Worm (Caenorhabditis elegans): ENCODE measurements around the gene efk-1.
A peak's percentile ranks its signal among the peaks of the same experiment; 100 is the strongest.

efk-1 gene

ce11 chrIII:6164253-6164971, 3.9 kb downstream of the efk-1 start, which contains the start of gene F42A10.9:
TSS of gene F42A10.9 (plus strand) at chrIII:6164573.
- no peak for TF ChIP-seq ztf-23 (GFP tag; IDR thresholded peaks at IDR 0.05)
- 0 out of 2 replicates have a peak, but pooled peaks have one; percentile 16 for TF ChIP-seq T22C8.4 (GFP tag; IDR thresholded peaks at IDR 0.05)

- no peak for TF ChIP-seq klf-2 (GFP tag; conservative IDR thresholded peaks at IDR 0.05)
Observed at ce11 chrIII:6163381-6163780, 5.0 kb downstream of the efk-1 start.

- TF ChIP-seq tab-1 (GFP tag; IDR thresholded peaks at IDR 0.05) (peak; percentile 93), klf-2 (GFP tag; conservative IDR thresholded peaks at IDR 0.05) (peak; percentile 88), flt-1 (GFP tag; IDR thresholded peaks at IDR 0.05) (peak; percentile 96), ztf-29 (GFP tag; IDR thresholded peaks at IDR 0.05) (peak; percentile 95), ref-1 (GFP tag; conservative IDR thresholded peaks at IDR 0.05) (peak; percentile 89), ztf-23 (GFP tag; IDR thresholded peaks at IDR 0.05) (peak; percentile 95), med-1 (GFP tag; optimal IDR thresholded peaks at IDR 0.05; ENCODE audit: insufficient read depth) (peak; percentile 60), cog-1 (tag; optimal IDR thresholded peaks at IDR 0.05) (peak; percentile 89), T22C8.4 (GFP tag; IDR thresholded peaks at IDR 0.05) (peak; percentile 90)
Observed at ce11 chrIII:6158642-6159475, 9.5 kb downstream of the efk-1 start, which contains the start of gene nfm-1. TSS of gene nfm-1 (plus strand) at chrIII:6159453.

ce11 chrIII:6157708-6158321, 10.5 kb downstream of the efk-1 start, which contains the start of gene anmt-2:
TSS of gene anmt-2 (minus strand) at chrIII:6157758.
- TF ChIP-seq cog-1 (tag; optimal IDR thresholded peaks at IDR 0.05), result no peak
- no peak for TF ChIP-seq flt-1 (GFP tag; IDR thresholded peaks at IDR 0.05)
- TF ChIP-seq tab-1 (GFP tag; IDR thresholded peaks at IDR 0.05), result no peak
- no peak for TF ChIP-seq ztf-23 (GFP tag; IDR thresholded peaks at IDR 0.05)
- no peak for TF ChIP-seq ref-1 (GFP tag; conservative IDR thresholded peaks at IDR 0.05)
- no peak for TF ChIP-seq ztf-29 (GFP tag; IDR thresholded peaks at IDR 0.05)
- TF ChIP-seq med-1 (GFP tag; optimal IDR thresholded peaks at IDR 0.05; ENCODE audit: insufficient read depth), result no peak
- no peak for TF ChIP-seq T22C8.4 (GFP tag; IDR thresholded peaks at IDR 0.05)
- no peak for TF ChIP-seq klf-2 (GFP tag; conservative IDR thresholded peaks at IDR 0.05)

ce11 chrIII:6155787-6156186, 12.6 kb downstream of the efk-1 start:
- TF ChIP-seq ztf-23 (GFP tag; IDR thresholded peaks at IDR 0.05), result no peak

- TF ChIP-seq ztf-23 (GFP tag; IDR thresholded peaks at IDR 0.05) (no peak), ref-1 (GFP tag; conservative IDR thresholded peaks at IDR 0.05) (no peak), T22C8.4 (GFP tag; IDR thresholded peaks at IDR 0.05) (no peak), med-1 (GFP tag; optimal IDR thresholded peaks at IDR 0.05; ENCODE audit: insufficient read depth) (no peak), klf-2 (GFP tag; conservative IDR thresholded peaks at IDR 0.05) (no peak), ztf-29 (GFP tag; IDR thresholded peaks at IDR 0.05) (no peak), tab-1 (GFP tag; IDR thresholded peaks at IDR 0.05) (no peak), cog-1 (tag; optimal IDR thresholded peaks at IDR 0.05) (no peak)
Observed at ce11 chrIII:6154586-6154985, 13.8 kb downstream of the efk-1 start.

ce11 chrIII:6149467-6150072, 18.8 kb downstream of the efk-1 start, which contains the start of the genes wht-7 and Y42G9A.1:
TSS of gene wht-7 (minus strand) at chrIII:6149597.
TSS of gene Y42G9A.1 (plus strand) at chrIII:6149961.
- TF ChIP-seq ztf-29 (GFP tag; IDR thresholded peaks at IDR 0.05), result no peak
- no peak for TF ChIP-seq ztf-23 (GFP tag; IDR thresholded peaks at IDR 0.05)
- no peak for TF ChIP-seq cog-1 (tag; optimal IDR thresholded peaks at IDR 0.05)
- TF ChIP-seq klf-2 (GFP tag; conservative IDR thresholded peaks at IDR 0.05), result no peak
- TF ChIP-seq T22C8.4 (GFP tag; IDR thresholded peaks at IDR 0.05), result no peak
- TF ChIP-seq ref-1 (GFP tag; conservative IDR thresholded peaks at IDR 0.05), result no peak
- no peak for TF ChIP-seq tab-1 (GFP tag; IDR thresholded peaks at IDR 0.05)
- TF ChIP-seq med-1 (GFP tag; optimal IDR thresholded peaks at IDR 0.05; ENCODE audit: insufficient read depth), result no peak
- TF ChIP-seq flt-1 (GFP tag; IDR thresholded peaks at IDR 0.05), result no peak

ce11 chrIII:6148684-6149083, 19.7 kb downstream of the efk-1 start:
- TF ChIP-seq klf-2 (GFP tag; conservative IDR thresholded peaks at IDR 0.05), result no peak
- TF ChIP-seq ztf-23 (GFP tag; IDR thresholded peaks at IDR 0.05), result no peak

- TF ChIP-seq tab-1 (GFP tag; IDR thresholded peaks at IDR 0.05) (no peak), klf-2 (GFP tag; conservative IDR thresholded peaks at IDR 0.05) (no peak)
Observed at ce11 chrIII:6147903-6148302, 20.4 kb downstream of the efk-1 start, which contains the start of gene Y42G9A.2. TSS of gene Y42G9A.2 (plus strand) at chrIII:6148186.

ce11 chrIII:6146797-6147196, 21.6 kb downstream of the efk-1 start:
- TF ChIP-seq med-1 (GFP tag; optimal IDR thresholded peaks at IDR 0.05; ENCODE audit: insufficient read depth) (no peak), ref-1 (GFP tag; conservative IDR thresholded peaks at IDR 0.05) (no peak), tab-1 (GFP tag; IDR thresholded peaks at IDR 0.05) (no peak), cog-1 (tag; optimal IDR thresholded peaks at IDR 0.05) (no peak), T22C8.4 (GFP tag; IDR thresholded peaks at IDR 0.05) (no peak)

Data from whole organism, midembryonic.